Worm (Caenorhabditis elegans) whole organism, dauer: ENCODE results near the gene F54E4.4.

Experiments used
- unc-62 ChIP-seq: sonication (generic microtip); optimal IDR thresholded peaks from 2 replicates; lab custom pipeline; 2017; ENCODE audit warnings: missing biosample characterization, missing genetic modification reagents, missing genetic modification characterization

F54E4.4 gene

DNA sequence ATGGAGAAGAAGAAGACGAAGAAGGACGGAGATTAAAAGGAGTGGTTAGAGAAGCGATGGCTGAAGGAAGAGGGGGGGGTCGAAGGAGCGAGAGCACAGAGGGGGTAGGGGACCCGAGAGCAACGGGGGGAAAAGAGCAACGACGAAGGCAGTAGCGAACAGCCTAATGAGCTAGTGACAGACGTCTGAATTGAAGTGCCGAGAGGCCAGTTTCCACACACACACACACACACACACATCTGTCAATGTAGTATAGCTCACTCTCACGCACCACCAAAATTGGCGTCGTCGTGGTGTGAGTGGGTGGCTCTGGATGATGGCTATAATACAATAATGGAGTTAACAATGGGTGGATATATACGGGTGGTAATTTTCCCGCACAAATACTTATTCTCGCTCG is 8.6 kb downstream of the F54E4.4 start:
- no peak for TF ChIP-seq unc-62

DNA sequence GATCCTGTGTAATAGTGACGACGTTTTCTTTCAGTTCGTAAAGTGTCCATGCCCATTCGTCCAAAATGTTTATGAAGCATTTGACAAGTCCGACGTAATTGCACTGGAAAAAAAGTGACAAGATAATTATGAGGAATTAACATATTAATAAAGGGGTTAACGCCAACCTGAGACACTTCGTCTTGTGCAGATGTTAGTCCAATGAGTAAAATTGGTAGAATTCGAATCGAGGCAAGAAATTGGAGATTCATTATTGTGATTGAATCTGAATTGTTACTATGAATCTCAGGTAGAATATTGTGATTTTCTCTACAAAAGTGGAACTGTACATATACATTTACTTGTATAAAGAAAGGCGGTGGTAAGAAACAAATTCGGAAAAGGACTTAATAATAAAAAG is 9.1 kb downstream of the F54E4.4 start, which contains the start of gene F54E4.3:
Gene F54E4.3, minus strand, starts transcription at position 265 of the 400 bp plus-strand sequence.
- TF ChIP-seq unc-62, result no peak

DNA sequence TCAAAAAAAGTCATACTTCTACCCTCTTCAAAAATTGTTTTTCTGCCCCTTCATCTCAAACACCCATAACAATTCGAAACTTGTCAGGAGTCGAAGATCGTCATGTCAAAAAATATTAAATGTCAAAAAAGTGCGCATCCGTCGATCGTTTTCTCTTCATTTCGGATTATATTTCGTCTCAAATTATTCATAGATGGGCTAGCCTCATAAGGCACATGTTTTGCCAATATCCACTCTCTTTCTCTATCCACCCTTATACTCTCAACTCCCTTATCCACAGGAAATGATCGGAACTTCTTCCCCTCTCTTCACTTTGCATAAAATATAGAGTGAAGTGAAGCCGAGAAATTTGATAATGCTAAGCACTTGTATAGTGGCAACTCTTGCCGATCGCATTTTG is 11.6 kb downstream of the F54E4.4 start:
- no peak for TF ChIP-seq unc-62

DNA sequence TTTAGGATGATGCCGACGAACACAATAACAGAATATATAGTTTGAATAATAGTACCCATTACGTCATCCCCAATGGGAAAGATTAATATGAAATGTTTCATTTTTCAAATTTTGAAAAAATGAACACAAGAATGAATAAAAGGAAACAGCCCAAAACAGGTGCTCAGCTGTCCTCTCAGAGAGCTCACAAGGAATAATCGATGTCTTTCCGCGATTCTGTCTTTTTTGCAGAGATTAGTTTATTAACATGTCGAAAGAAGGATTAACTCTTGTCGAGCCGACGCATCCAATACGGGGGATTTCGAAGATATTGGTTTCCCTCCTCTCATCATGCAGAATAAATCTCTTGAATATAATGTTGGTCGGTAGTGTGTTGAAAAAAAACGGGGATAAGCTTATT is 16.5 kb downstream of the F54E4.4 start, which contains the start of gene F54E4.2:
Gene F54E4.2, minus strand, starts transcription at position 101 of the 400 bp plus-strand sequence.
- no peak for TF ChIP-seq unc-62

DNA sequence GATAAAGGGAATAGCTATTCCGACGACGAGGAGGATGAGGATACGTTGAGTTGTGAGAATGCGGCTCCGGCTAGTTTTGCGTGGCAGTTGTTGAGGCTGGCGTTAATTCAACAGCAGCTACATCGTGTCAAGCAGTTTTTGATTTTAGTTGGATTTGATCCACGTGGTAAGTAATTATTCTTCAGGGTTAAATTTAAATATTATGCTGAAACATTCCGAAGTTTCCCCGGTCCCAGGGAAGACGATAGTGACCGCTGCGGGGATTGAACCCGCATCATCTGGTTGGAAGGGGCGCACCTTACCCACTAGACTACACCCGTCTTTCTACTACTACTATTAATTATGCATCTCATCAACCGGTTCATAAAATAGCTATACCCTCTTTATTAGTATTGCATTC is 24.1 kb downstream of the F54E4.4 start:
- no peak for TF ChIP-seq unc-62

DNA sequence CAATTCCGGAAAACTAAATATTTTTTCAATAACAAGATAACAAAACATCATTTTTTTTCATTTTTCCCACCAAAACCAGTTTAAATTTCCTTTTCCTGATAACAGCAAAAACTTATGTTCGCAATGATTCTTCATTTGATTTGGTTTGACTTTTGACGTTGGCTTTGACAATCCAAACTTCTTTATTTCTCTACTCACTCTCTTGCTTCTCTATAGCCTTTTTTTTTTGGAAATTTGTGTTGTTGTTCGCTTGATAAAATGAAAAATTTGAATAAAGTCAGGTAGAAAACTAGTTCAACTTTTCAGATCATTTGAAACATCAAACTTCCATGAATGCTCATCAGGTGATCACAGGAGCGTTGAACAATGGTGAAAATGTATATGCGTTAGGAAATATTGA is 34.2 kb downstream of the F54E4.4 start, which contains the start of gene rbc-1:
Gene rbc-1, plus strand, starts transcription at position 301 of the 400 bp plus-strand sequence.
- TF ChIP-seq unc-62, result no peak

DNA sequence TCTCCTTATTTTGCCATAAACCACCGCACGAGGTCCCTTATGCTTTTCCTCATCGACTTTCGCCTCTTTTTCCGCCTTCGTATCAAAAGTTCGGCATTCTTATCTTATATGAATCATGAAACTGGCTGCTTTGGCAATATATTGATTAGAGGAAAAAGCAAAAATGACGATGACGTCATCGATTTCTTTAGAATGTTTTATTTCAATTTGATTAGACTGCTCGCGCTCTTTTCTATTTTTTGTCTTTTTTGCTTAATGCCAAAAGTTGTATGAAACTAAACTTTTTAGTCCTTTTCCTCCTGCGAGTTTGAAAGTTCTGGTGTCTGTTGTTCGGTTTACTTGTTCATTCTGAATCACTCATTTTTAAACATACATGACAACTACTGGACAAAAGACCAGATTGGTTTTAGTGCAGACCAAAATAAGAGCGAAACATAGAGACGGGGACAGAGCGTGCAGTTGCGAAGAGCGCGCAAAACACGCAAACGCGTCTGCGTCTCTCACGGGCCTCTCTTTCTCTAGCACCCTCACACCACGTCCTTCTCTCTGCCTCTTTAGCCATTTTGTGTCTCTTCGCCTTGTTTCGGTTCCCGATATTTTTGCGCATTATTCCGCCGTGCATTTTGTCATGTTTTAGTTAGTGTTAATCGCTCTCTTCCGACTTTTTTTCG is 35.1 kb downstream of the F54E4.4 start:
- no peak for TF ChIP-seq unc-62

DNA sequence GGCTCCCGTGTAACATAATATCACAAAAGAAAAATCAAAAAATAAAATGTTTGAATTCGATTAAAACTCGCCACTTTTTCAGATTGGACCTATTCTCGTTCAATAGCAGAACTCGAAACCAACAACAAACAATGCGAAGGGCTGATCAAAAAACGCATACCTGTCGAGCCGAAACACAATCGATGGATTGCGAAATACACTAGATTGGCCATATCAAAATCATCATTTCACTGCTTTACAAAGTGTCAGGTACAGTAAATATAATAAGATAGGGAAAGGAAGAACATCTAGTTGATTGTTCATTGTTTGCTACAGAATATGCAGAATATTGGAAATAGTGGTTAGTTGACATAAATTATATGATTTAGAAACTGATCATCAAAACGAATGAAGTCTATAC is 37.5 kb downstream of the F54E4.4 start:
- no peak for TF ChIP-seq unc-62

DNA sequence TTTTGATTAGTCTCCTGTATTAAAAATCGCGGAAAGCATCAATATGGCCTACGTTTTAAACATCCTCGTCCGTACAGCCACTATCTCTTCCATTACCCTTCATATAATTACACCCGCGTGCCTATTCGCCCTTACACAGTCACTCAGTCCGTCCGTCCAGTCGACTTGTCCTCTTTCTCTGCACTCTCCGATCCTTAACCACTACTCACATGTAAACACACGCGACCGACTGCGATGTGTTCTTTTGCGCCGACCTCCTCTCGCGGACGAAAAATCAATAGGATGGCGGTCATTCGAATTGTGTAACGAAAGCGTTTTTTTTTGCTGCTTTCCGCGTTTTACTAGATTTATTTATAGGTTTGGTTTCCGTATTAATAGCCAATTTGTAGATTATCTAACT is 42.6 kb downstream of the F54E4.4 start, which contains the start of gene eor-2:
Gene eor-2, plus strand, starts transcription at position 342 of the 400 bp plus-strand sequence.
- TF ChIP-seq unc-62, result no peak

DNA sequence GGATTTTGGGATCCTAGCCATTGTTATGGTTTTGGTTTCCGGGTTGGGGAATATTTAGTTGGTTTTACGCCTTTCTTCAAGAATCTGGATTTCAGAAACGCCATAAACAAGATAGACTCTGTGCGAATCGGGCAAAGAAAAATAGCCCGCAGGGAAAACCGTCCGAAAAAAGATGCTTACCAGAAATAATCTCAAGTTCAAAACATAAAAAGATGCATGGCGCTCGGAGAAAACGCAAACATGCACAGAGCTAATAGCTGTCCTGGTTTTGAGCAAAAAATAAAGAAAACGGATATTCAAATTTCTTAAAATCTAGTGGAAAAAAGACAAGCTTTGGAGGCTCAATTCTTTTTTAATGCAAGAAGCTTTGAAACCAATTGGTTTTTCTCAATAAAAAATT is 46.0 kb downstream of the F54E4.4 start, which contains the start of gene C44H4.6:
Gene C44H4.6, minus strand, starts transcription at position 101 of the 400 bp plus-strand sequence.
- TF ChIP-seq unc-62, result no peak

DNA sequence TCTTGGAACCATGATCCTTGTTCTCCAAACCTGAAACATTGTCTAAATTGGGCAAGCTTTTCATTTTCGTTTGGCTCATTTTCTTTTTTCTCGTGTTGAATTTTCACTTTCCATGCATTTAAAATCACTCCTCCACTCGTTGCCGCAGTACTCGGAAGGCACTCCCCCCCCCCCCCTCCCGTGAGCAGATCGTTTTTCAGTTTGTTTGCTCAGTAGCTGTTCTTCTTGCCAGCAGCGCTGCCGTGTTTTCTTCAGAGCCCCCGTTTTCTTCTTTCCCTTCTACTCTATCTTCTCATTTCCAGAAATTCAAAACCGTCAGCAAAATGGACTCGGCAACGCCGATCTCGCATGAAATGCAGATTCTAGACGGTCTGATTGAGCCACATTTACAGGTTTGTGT is 50.5 kb downstream of the F54E4.4 start, which contains the start of gene C44H4.8:
Gene C44H4.8, plus strand, starts transcription at position 301 of the 400 bp plus-strand sequence.
- no peak for TF ChIP-seq unc-62

DNA sequence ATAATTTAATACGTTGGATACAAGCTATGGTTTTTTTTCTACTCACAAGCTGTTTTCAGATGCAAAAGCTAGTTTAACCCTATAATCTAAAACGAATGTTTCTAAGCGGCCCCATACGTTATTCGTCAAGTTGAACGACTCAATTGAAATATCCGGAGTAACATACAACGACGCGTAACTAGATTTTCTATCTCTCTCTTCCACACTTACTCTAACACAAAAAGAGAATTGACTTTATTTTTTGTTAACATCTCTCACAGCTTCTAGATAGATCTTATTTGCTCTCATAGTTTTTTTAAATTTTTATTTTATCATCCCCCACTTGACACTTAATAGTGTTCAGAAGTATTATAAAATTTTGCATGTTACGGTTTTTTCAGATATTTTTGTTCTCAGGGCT is 52.1 kb downstream of the F54E4.4 start:
- no peak for TF ChIP-seq unc-62
